Fruit fly (Drosophila melanogaster): ENCODE measurements around the gene Csk.
A peak's percentile ranks its signal among the peaks of the same experiment; 100 is the strongest.

The Csk gene

dm6 chr3R:11623025-11623424 lies 27.5 kb downstream of the Csk start, which contains the start of gene CG14711 (continued):
- no peak for TF ChIP-seq CG6808 (GFP tag; optimal IDR thresholded peaks at IDR 0.05)
- TF ChIP-seq Sox102F (GFP tag; optimal IDR thresholded peaks at IDR 0.05) = no peak
- TF ChIP-seq CG31627 (GFP tag; optimal IDR thresholded peaks at IDR 0.05) = peak; percentile 80
- TF ChIP-seq acj6 (GFP tag; optimal IDR thresholded peaks at IDR 0.05) = peak; percentile 86
- peak; percentile 61 for TF ChIP-seq CG15336 (GFP tag; IDR thresholded peaks at IDR 0.05)
- no peak for TF ChIP-seq svp (GFP tag)
- peak; percentile 87 for TF ChIP-seq esn (GFP tag; optimal IDR thresholded peaks at IDR 0.05)
- TF ChIP-seq CG11294 (GFP tag; IDR thresholded peaks at IDR 0.05) = 0 out of 2 replicates have a peak, but pooled peaks have one; percentile 50
- TF ChIP-seq CG11902 (GFP tag; optimal IDR thresholded peaks at IDR 0.05) = peak; percentile 52
- TF ChIP-seq CG10669 (GFP tag; optimal IDR thresholded peaks at IDR 0.05) = no peak
- peak; percentile 80 for TF ChIP-seq Ets96B (tag; optimal IDR thresholded peaks at IDR 0.05)
- no peak for TF ChIP-seq CG9139 (GFP tag; optimal IDR thresholded peaks at IDR 0.05)

- TF ChIP-seq CG6808 (GFP tag; optimal IDR thresholded peaks at IDR 0.05) = no peak
- peak; percentile 39 for TF ChIP-seq CG1621 (tag; optimal IDR thresholded peaks at IDR 0.05)
- TF ChIP-seq pdm3 (GFP tag; optimal IDR thresholded peaks at IDR 0.05) = no peak
- TF ChIP-seq Hr39 (GFP tag; optimal IDR thresholded peaks at IDR 0.05) = peak; percentile 65
- TF ChIP-seq CG10631 (GFP tag; optimal IDR thresholded peaks at IDR 0.05) = no peak
- peak; percentile 49 for TF ChIP-seq Sox15 (GFP tag; optimal IDR thresholded peaks at IDR 0.05)
- no peak for TF ChIP-seq CG32006 (GFP tag; optimal IDR thresholded peaks at IDR 0.05)
- TF ChIP-seq acj6 (GFP tag; optimal IDR thresholded peaks at IDR 0.05) = peak; percentile 41
- TF ChIP-seq CG11762 (GFP tag; optimal IDR thresholded peaks at IDR 0.05; ENCODE audit: insufficient read depth) = peak; percentile 27
- TF ChIP-seq CG15336 (GFP tag; IDR thresholded peaks at IDR 0.05) = no peak; the same call in 1 of the 2 replicates
- TF ChIP-seq Eip93F (GFP tag; optimal IDR thresholded peaks at IDR 0.05) = no peak
- TF ChIP-seq CG8119 (GFP tag; IDR thresholded peaks at IDR 0.05) = peak; percentile 37; the same call in 1 of the 3 replicates
- peak; percentile 50; the same call in 1 of the 2 replicates for TF ChIP-seq Gug (GFP tag; IDR thresholded peaks at IDR 0.05)
- TF ChIP-seq CG3919 (GFP tag; optimal IDR thresholded peaks at IDR 0.05) = peak; percentile 59
- no peak for TF ChIP-seq Eip75B (GFP tag; optimal IDR thresholded peaks at IDR 0.05)
- TF ChIP-seq Ets96B (tag; optimal IDR thresholded peaks at IDR 0.05) = peak; percentile 19
- peak; percentile 36 for TF ChIP-seq topi (GFP tag; optimal IDR thresholded peaks at IDR 0.05)
- peak; percentile 51 for TF ChIP-seq dsx (GFP tag; optimal IDR thresholded peaks at IDR 0.05; ENCODE audit: poor library complexity, severe bottlenecking)
- TF ChIP-seq CG10669 (GFP tag; optimal IDR thresholded peaks at IDR 0.05) = no peak
- peak; percentile 22 for TF ChIP-seq CG11902 (GFP tag; optimal IDR thresholded peaks at IDR 0.05)
- no peak for TF ChIP-seq vri (GFP tag; optimal IDR thresholded peaks at IDR 0.05)
- TF ChIP-seq achi (GFP tag; optimal IDR thresholded peaks at IDR 0.05) = peak; percentile 30
- TF ChIP-seq svp (GFP tag) = no peak
- TF ChIP-seq ss (GFP tag; optimal IDR thresholded peaks at IDR 0.05) = peak; percentile 52 to 61
- no peak for TF ChIP-seq net (GFP tag; optimal IDR thresholded peaks at IDR 0.05)
- peak; percentile 57; the same call in 1 of the 2 replicates for TF ChIP-seq CG11294 (GFP tag; IDR thresholded peaks at IDR 0.05)
- TF ChIP-seq Ets21C (GFP tag; optimal IDR thresholded peaks at IDR 0.05) = peak; percentile 64
- TF ChIP-seq CG9139 (GFP tag; optimal IDR thresholded peaks at IDR 0.05) = no peak
- TF ChIP-seq eg (GFP tag; IDR thresholded peaks at IDR 0.05) = peak; percentile 70; the same call in 2 of the 3 replicates
- peak; percentile 47 for TF ChIP-seq OdsH (GFP tag; optimal IDR thresholded peaks at IDR 0.05)
- no peak for TF ChIP-seq Hr38 (GFP tag; optimal IDR thresholded peaks at IDR 0.05)
- no peak for TF ChIP-seq CG6163 (GFP tag; IDR thresholded peaks at IDR 0.05)
- no peak for TF ChIP-seq fkh (GFP tag; optimal IDR thresholded peaks at IDR 0.05)
- TF ChIP-seq CG6276 (GFP tag; optimal IDR thresholded peaks at IDR 0.05) = no peak
- TF ChIP-seq Sox14 (GFP tag; optimal IDR thresholded peaks at IDR 0.05) = peak; percentile 67
- no peak for TF ChIP-seq CG34406 (GFP tag; optimal IDR thresholded peaks at IDR 0.05)
- no peak for TF ChIP-seq spab (GFP tag; optimal IDR thresholded peaks at IDR 0.05)
- no peak for TF ChIP-seq CG8632 (GFP tag; optimal IDR thresholded peaks at IDR 0.05)
- peak; percentile 54 for TF ChIP-seq CG6854 (GFP tag; optimal IDR thresholded peaks at IDR 0.05)
- peak in 1 of 2 experiments; percentile 16 for TF ChIP-seq salr (GFP tag; optimal IDR thresholded peaks at IDR 0.05)
- no peak for TF ChIP-seq dac (GFP tag; optimal IDR thresholded peaks at IDR 0.05)
- peak; percentile 52 for TF ChIP-seq CG3032 (tag; optimal IDR thresholded peaks at IDR 0.05)
- peak; percentile 73 for TF ChIP-seq lz (GFP tag; optimal IDR thresholded peaks at IDR 0.05)
- TF ChIP-seq Met (GFP tag; optimal IDR thresholded peaks at IDR 0.05) = no peak
These were observed 30.6 kb downstream of the Csk start, which contains the start of the genes Jupiter and CG14710 for dm6 chr3R:11619709-11620409. Gene Jupiter, minus strand, starts transcription at chr3R:11619906. Gene CG14710, plus strand, starts transcription at chr3R:11620090.
